Fruit fly (Drosophila melanogaster): ENCODE measurements around the gene CG40470.

CG40470 gene

dm6 chr3L:24028211-24028900 is 42.1 kb upstream of the CG40470 start, which contains the start of gene CG40045 (continued):
- TF ChIP-seq CG10565 (GFP tag; optimal IDR thresholded peaks at IDR 0.05) (no peak), pfk (GFP tag; optimal IDR thresholded peaks at IDR 0.05) (peak; percentile 79), gem (tag; optimal IDR thresholded peaks at IDR 0.05) (peak; percentile 27), sima (GFP tag; optimal IDR thresholded peaks at IDR 0.05) (no peak), lab (GFP tag; optimal IDR thresholded peaks at IDR 0.05) (no peak), CG11398 (GFP tag; optimal IDR thresholded peaks at IDR 0.05) (no peak), sr (GFP tag; IDR thresholded peaks at IDR 0.05) (no peak), CG17328 (GFP tag; IDR thresholded peaks at IDR 0.05) (no peak), B-H1 (GFP tag; IDR thresholded peaks at IDR 0.05) (no peak), Neu2 (GFP tag; optimal IDR thresholded peaks at IDR 0.05; ENCODE audit: borderline replicate concordance) (no peak), CG10959 (GFP tag; IDR thresholded peaks at IDR 0.05) (no peak), Stat92E (GFP tag; optimal IDR thresholded peaks at IDR 0.05) (no peak), CG3726 (GFP tag; IDR thresholded peaks at IDR 0.05) (no peak), CG17568 (GFP tag; optimal IDR thresholded peaks at IDR 0.05) (no peak), pzg (GFP tag; optimal IDR thresholded peaks at IDR 0.05) (peak; percentile 60), Dip3 (GFP tag; optimal IDR thresholded peaks at IDR 0.05) (no peak), gcm (GFP tag; optimal IDR thresholded peaks at IDR 0.05) (no peak), CG12659 (GFP tag; optimal IDR thresholded peaks at IDR 0.05) (peak; percentile 53), CG16779 (GFP tag; IDR thresholded peaks at IDR 0.05) (no peak), Opbp (GFP tag; IDR thresholded peaks at IDR 0.05; ENCODE audit: partially characterized antibody) (no peak), ttk (GFP tag; IDR thresholded peaks at IDR 0.05) (no peak), CG17829 (tag; optimal IDR thresholded peaks at IDR 0.05) (peak; percentile 17), stwl (tag; optimal IDR thresholded peaks at IDR 0.05) (no peak), CG10321 (GFP tag; IDR thresholded peaks at IDR 0.05) (no peak), Dek (tag; optimal IDR thresholded peaks at IDR 0.05) (no peak), chm (GFP tag; IDR thresholded peaks at IDR 0.05) (no peak), CG1024 (GFP tag; IDR thresholded peaks at IDR 0.05) (peak; percentile 100), lola (GFP tag; optimal IDR thresholded peaks at IDR 0.05) (peak in 1 of 3 experiments; percentile 63), CG34224 (GFP tag; IDR thresholded peaks at IDR 0.05; ENCODE audit: partially characterized antibody) (no peak), dmrt11E (tag; optimal IDR thresholded peaks at IDR 0.05) (peak; percentile 13), Med (GFP tag) (no peak), Nf-YC (tag; optimal IDR thresholded peaks at IDR 0.05) (no peak), tgo (GFP tag; IDR thresholded peaks at IDR 0.05) (no peak), CG11093 (GFP tag; IDR thresholded peaks at IDR 0.05) (no peak), row (GFP tag; IDR thresholded peaks at IDR 0.05) (peak; percentile 90), MBD-R2 (GFP tag; IDR thresholded peaks at IDR 0.05) (peak; percentile 39; the same call in 1 of the 2 replicates), CG7786 (GFP tag; optimal IDR thresholded peaks at IDR 0.05) (no peak), Chrac-16 (GFP tag; optimal IDR thresholded peaks at IDR 0.05) (no peak), CG2129 (GFP tag; IDR thresholded peaks at IDR 0.05; ENCODE audit: partially characterized antibody) (no peak), CG6175 (GFP tag; IDR thresholded peaks at IDR 0.05) (no peak), Mrtf (GFP tag; IDR thresholded peaks at IDR 0.05) (no peak), nmo (GFP tag; optimal IDR thresholded peaks at IDR 0.05) (peak; percentile 76), CG14710 (tag; optimal IDR thresholded peaks at IDR 0.05) (peak; percentile 54), kah (GFP tag; optimal IDR thresholded peaks at IDR 0.05) (no peak), CG11695 (GFP tag; IDR thresholded peaks at IDR 0.05) (no peak), dysf (GFP tag; IDR thresholded peaks at IDR 0.05) (no peak), esg (GFP tag; conservative IDR thresholded peaks at IDR 0.05) (no peak), CG3281 (GFP tag; optimal IDR thresholded peaks at IDR 0.05) (no peak), E2f2 (GFP tag; IDR thresholded peaks at IDR 0.05) (no peak), ssp (GFP tag; IDR thresholded peaks at IDR 0.05) (peak; percentile 100)
